1 worm cellular context compared by ENCODE assay signal in genomic region chrV:20761758-20762157, ce11.
A peak's percentile ranks its signal among the peaks of the same experiment; 100 is the strongest.
TF ChIP-seq lines count a peak whose summit lies in the region.

No protein-coding gene starts in this region.

TF ChIP-seq in whole organism, L1 larva, 84 proteins besides CTCF, POLR2A, EP300 and RAD21 (continued from another document):
- TF ChIP-seq nhr-28 (tag; optimal IDR thresholded peaks at IDR 0.05; lab: Kevin White, UChicago) (no peak), F16B12.6 (tag; optimal IDR thresholded peaks at IDR 0.05; lab: Kevin White, UChicago) (no peak), hlh-17 (GFP tag; optimal IDR thresholded peaks at IDR 0.05; lab: Kevin White, UChicago; ENCODE audit: borderline replicate concordance) (no peak), egl-27 (tag; optimal IDR thresholded peaks at IDR 0.05; lab: Kevin White, UChicago) (peak in 1 of 2 experiments; percentile 7), sox-4 (tag; optimal IDR thresholded peaks at IDR 0.05; lab: Kevin White, UChicago) (no peak), hlh-4 (tag; optimal IDR thresholded peaks at IDR 0.05; lab: Kevin White, UChicago) (no peak), ztf-4 (tag; optimal IDR thresholded peaks at IDR 0.05; lab: Kevin White, UChicago) (no peak), irx-1 (tag; optimal IDR thresholded peaks at IDR 0.05; lab: Kevin White, UChicago) (no peak), grh-1 (GFP tag; IDR thresholded peaks at IDR 0.05; lab: Robert Waterston, UW) (no peak), efl-1 (optimal IDR thresholded peaks at IDR 0.05; lab: Kevin White, UChicago) (peak in 1 of 2 experiments; percentile 17), efl-1 (GFP tag; optimal IDR thresholded peaks at IDR 0.05 in 1 of 2; lab: Kevin White, UChicago) (no peak), nhr-19 (GFP tag; conservative IDR thresholded peaks at IDR 0.05; lab: Robert Waterston, UW) (peak; percentile 33), lsy-2 (tag; optimal IDR thresholded peaks at IDR 0.05; lab: Kevin White, UChicago) (peak in 1 of 2 experiments; percentile 54), tbx-2 (tag; optimal IDR thresholded peaks at IDR 0.05; lab: Kevin White, UChicago) (peak; percentile 54), pag-3 (tag; optimal IDR thresholded peaks at IDR 0.05; lab: Kevin White, UChicago; ENCODE audit: borderline replicate concordance, insufficient read depth) (no peak), pax-3 (tag; optimal IDR thresholded peaks at IDR 0.05; lab: Kevin White, UChicago) (no peak), ceh-88 (GFP tag; IDR thresholded peaks at IDR 0.05; lab: Robert Waterston, UW) (no peak), unc-62 (GFP tag; optimal IDR thresholded peaks at IDR 0.05; lab: Kevin White, UChicago) (no peak), efl-3 (GFP tag; optimal IDR thresholded peaks at IDR 0.05; lab: Kevin White, UChicago) (no peak), C16A3.4 (tag; optimal IDR thresholded peaks at IDR 0.05; lab: Kevin White, UChicago) (no peak)
